Worm (Caenorhabditis elegans): ENCODE measurements around the gene clc-28.
"Not testable (repeated sequence)": the region's sequence is repeated elsewhere in the genome, so short reads cannot be mapped to it uniquely, and the experiment has no call there.

clc-28 gene

ce11 chrIII:8339372-8339771, at the start of gene clc-28:
clc-28 (minus strand) TSS chrIII:8339472.
- not testable (repeated sequence) for TF ChIP-seq fkh-10 (GFP tag; optimal IDR thresholded peaks at IDR 0.05); T26A8.4 (GFP tag; IDR thresholded peaks at IDR 0.05); pha-4 (GFP tag; IDR thresholded peaks at IDR 0.05); pha-4 (tag; optimal IDR thresholded peaks at IDR 0.05)

ce11 chrIII:8380645-8381044, 41.4 kb upstream of the clc-28 start, which contains the start of gene R05D3.12:
R05D3.12 (plus strand) TSS chrIII:8380945.
- TF ChIP-seq ceh-82 (tag; optimal IDR thresholded peaks at IDR 0.05) (no peak), unc-62 (GFP tag; optimal IDR thresholded peaks at IDR 0.05 in 1 of 2) (no peak), unc-62 (tag; optimal IDR thresholded peaks at IDR 0.05) (no peak), daf-8 (GFP tag; IDR thresholded peaks at IDR 0.05) (no peak), lsy-2 (tag; optimal IDR thresholded peaks at IDR 0.05) (no peak), pha-4 (GFP tag; IDR thresholded peaks at IDR 0.05) (no peak), pha-4 (tag; optimal IDR thresholded peaks at IDR 0.05) (no peak), egl-43 (GFP tag; IDR thresholded peaks at IDR 0.05) (no peak), mep-1 (tag; optimal IDR thresholded peaks at IDR 0.05) (no peak), mes-2 (tag; optimal IDR thresholded peaks at IDR 0.05; ENCODE audit: poor library complexity, severe bottlenecking) (no peak), dmd-8 (GFP tag; IDR thresholded peaks at IDR 0.05) (no peak)

- TF ChIP-seq Y48G9A.11 (GFP tag; IDR thresholded peaks at IDR 0.05) (no peak), arid-1 (GFP tag; conservative IDR thresholded peaks at IDR 0.05) (no peak), T20F7.1 (GFP tag; optimal IDR thresholded peaks at IDR 0.05) (peak; percentile 39), ama-1 (optimal IDR thresholded peaks at IDR 0.05) (no peak), hlh-11 (tag; optimal IDR thresholded peaks at IDR 0.05) (no peak), zag-1 (tag; optimal IDR thresholded peaks at IDR 0.05) (no peak), vab-7 (GFP tag; IDR thresholded peaks at IDR 0.05) (no peak), nhr-10 (tag; optimal IDR thresholded peaks at IDR 0.05) (no peak), mep-1 (tag; optimal IDR thresholded peaks at IDR 0.05) (peak; percentile 2)
Measured at ce11 chrIII:8375000-8375399, 35.7 kb upstream of the clc-28 start, which contains the start of gene met-2. met-2 (plus strand) TSS chrIII:8375300.

ce11 chrIII:8371595-8372305, 32.5 kb upstream of the clc-28 start, which contains the start of gene lmbr-1:
lmbr-1 (plus strand) TSS chrIII:8372255.
- TF ChIP-seq aha-1 (tag) (peak; percentile 65), duxl-1 (tag; optimal IDR thresholded peaks at IDR 0.05; ENCODE audit: poor library complexity) (no peak)

- TF ChIP-seq php-3 (GFP tag; IDR thresholded peaks at IDR 0.05) (peak; percentile 49; the same call in 1 of the 2 replicates), hlh-11 (tag; optimal IDR thresholded peaks at IDR 0.05) (peak; percentile 60), mes-2 (tag; optimal IDR thresholded peaks at IDR 0.05; ENCODE audit: poor library complexity, severe bottlenecking) (peak; percentile 20), Y105C5A.15 (GFP tag; IDR thresholded peaks at IDR 0.05) (no peak), hif-1 (tag; optimal IDR thresholded peaks at IDR 0.05) (peak in 1 of 2 experiments; percentile 24), nhr-28 (tag; optimal IDR thresholded peaks at IDR 0.05) (peak; percentile 53), hlh-30 (tag; optimal IDR thresholded peaks at IDR 0.05; ENCODE audit: insufficient read depth) (peak; percentile 80), lsy-2 (tag; optimal IDR thresholded peaks at IDR 0.05) (peak in 1 of 2 experiments; percentile 37), pqm-1 (tag; optimal IDR thresholded peaks at IDR 0.05) (peak; percentile 14), nhr-77 (tag; optimal IDR thresholded peaks at IDR 0.05) (peak; percentile 6), hmg-1.1 (GFP tag; IDR thresholded peaks at IDR 0.05) (0 out of 2 replicates have a peak, but pooled peaks have one; percentile 14), ceh-28 (tag; optimal IDR thresholded peaks at IDR 0.05) (no peak), daf-16 (GFP tag; optimal IDR thresholded peaks at IDR 0.05) (no peak), daf-16 (tag; optimal IDR thresholded peaks at IDR 0.05) (peak; percentile 80), mep-1 (tag; optimal IDR thresholded peaks at IDR 0.05) (peak; percentile 55), nhr-48 (tag; optimal IDR thresholded peaks at IDR 0.05) (peak; percentile 36), zfp-2 (tag; optimal IDR thresholded peaks at IDR 0.05) (no peak), dve-1 (tag; optimal IDR thresholded peaks at IDR 0.05; ENCODE audit: insufficient read depth) (peak; percentile 72), dmd-6 (GFP tag; IDR thresholded peaks at IDR 0.05) (peak; percentile 57; the same call in 1 of the 2 replicates), unc-39 (tag; optimal IDR thresholded peaks at IDR 0.05) (no peak), spr-3 (GFP tag; optimal IDR thresholded peaks at IDR 0.05) (no peak), nhr-6 (tag; optimal IDR thresholded peaks at IDR 0.05) (peak; percentile 44), mdl-1 (tag; optimal IDR thresholded peaks at IDR 0.05) (peak; percentile 17 to 88)
Measured at ce11 chrIII:8370846-8371257, 31.6 kb upstream of the clc-28 start.

Data from whole organism, L4 larva.